Worm (Caenorhabditis elegans): ENCODE results near the gene cnd-1.

DNA sequence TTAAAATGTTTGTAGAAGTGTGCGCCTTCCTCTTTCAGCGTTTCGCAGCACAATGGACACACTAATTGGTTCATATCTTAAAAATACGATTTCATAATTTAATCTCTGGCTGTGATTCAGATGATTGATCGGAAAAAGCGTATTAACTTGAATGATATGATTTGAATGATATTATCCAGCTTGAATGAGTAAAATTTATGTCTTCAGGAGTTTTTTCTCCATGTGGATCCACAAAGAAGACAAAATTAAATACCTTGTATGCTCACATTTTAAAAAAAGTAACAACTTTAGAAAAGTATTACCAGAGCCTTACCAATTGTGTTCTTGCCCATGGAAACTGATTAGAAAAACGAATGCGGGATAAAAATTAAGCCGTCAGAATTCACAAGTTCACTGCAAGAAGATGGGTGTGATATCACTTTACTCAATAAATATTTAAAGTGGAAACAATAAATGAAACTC, 29.0 kb upstream of the cnd-1 start, which contains the start of gene ztf-8:
- TF ChIP-seq hlh-30 (tag; optimal IDR thresholded peaks at IDR 0.05; ENCODE audit: insufficient read depth) (no peak), sox-4 (tag; optimal IDR thresholded peaks at IDR 0.05) (no peak), elt-4 (tag; optimal IDR thresholded peaks at IDR 0.05) (no peak), pha-4 (tag; optimal IDR thresholded peaks at IDR 0.05) (no peak), lin-11 (tag; optimal IDR thresholded peaks at IDR 0.05) (no peak), K02D7.2 (tag; optimal IDR thresholded peaks at IDR 0.05) (no peak)

All from whole organism, late embryonic.